Worm (Caenorhabditis elegans) whole organism, late embryonic: ENCODE measurements around the gene Y49G5B.1.

ENCODE experiments used
- C08G9.2 ChIP-seq: sonication (generic microtip); optimal IDR thresholded peaks from 2 replicates; lab custom pipeline; 2016; ENCODE audit warnings: mild to moderate bottlenecking, missing genetic modification characterization, moderate library complexity, missing compliant biosample characterization
- F13H6.1 ChIP-seq: sonication (generic microtip); optimal IDR thresholded peaks from 2 replicates; lab custom pipeline; 2016; ENCODE audit warnings: missing genetic modification characterization, missing compliant biosample characterization
- K09A11.1 ChIP-seq: sonication (generic microtip); optimal IDR thresholded peaks from 2 replicates; lab custom pipeline; 2017; ENCODE audit warnings: antibody characterized with exemption, mild to moderate bottlenecking, missing genetic modification characterization, missing compliant biosample characterization; ENCODE audit not compliant: insufficient read depth
- ahr-1 ChIP-seq: sonication (generic microtip); optimal IDR thresholded peaks from 2 replicates; lab custom pipeline; 2016; ENCODE audit warnings: missing genetic modification characterization, missing compliant biosample characterization
- ceh-18 ChIP-seq: sonication (generic microtip); optimal IDR thresholded peaks from 2 replicates; lab custom pipeline; 2016; ENCODE audit warnings: missing genetic modification characterization, missing compliant biosample characterization
- ceh-2 ChIP-seq: sonication (generic microtip); optimal IDR thresholded peaks from 2 replicates; lab custom pipeline; 2016; ENCODE audit warnings: missing genotype, missing genetic modification characterization, missing compliant biosample characterization
- ceh-22 ChIP-seq: sonication (generic microtip); optimal IDR thresholded peaks from 2 replicates; lab custom pipeline; 2017; ENCODE audit warnings: missing biosample characterization, missing genetic modification characterization
- ceh-31 ChIP-seq: sonication (generic microtip); optimal IDR thresholded peaks from 2 replicates; lab custom pipeline; 2016; ENCODE audit warnings: missing genetic modification characterization, missing compliant biosample characterization
- ceh-34 ChIP-seq: sonication (generic microtip); optimal IDR thresholded peaks from 2 replicates; lab custom pipeline; 2016; ENCODE audit warnings: mild to moderate bottlenecking, missing genetic modification characterization, missing compliant biosample characterization
- che-1 ChIP-seq: sonication (generic microtip); optimal IDR thresholded peaks from 2 replicates; lab custom pipeline; 2016; ENCODE audit warnings: mild to moderate bottlenecking, missing genetic modification characterization, missing compliant biosample characterization
- dve-1 ChIP-seq: sonication (generic microtip); optimal IDR thresholded peaks from 2 replicates; lab custom pipeline; 2017; ENCODE audit warnings: antibody characterized with exemption, mild to moderate bottlenecking, missing genetic modification characterization, missing compliant biosample characterization
- elt-4 ChIP-seq: sonication (generic microtip); optimal IDR thresholded peaks from 2 replicates; lab custom pipeline; 2016; ENCODE audit warnings: missing genetic modification characterization, missing compliant biosample characterization
- ets-4 ChIP-seq: sonication (generic microtip); optimal IDR thresholded peaks from 2 replicates; lab custom pipeline; 2016; ENCODE audit warnings: missing genetic modification characterization, missing compliant biosample characterization
- fkh-10 ChIP-seq: fragments of 150-350 bp; optimal IDR thresholded peaks from 2 replicates; lab custom pipeline; 2014; ENCODE audit warnings: missing biosample characterization, missing genetic modification reagents, missing genetic modification characterization
- gmeb-2 ChIP-seq: sonication (generic microtip); optimal IDR thresholded peaks from 2 replicates; lab custom pipeline; 2016; ENCODE audit warnings: missing genetic modification characterization, inconsistent platforms, missing compliant biosample characterization
- hlh-13 ChIP-seq: fragments of 200-800 bp; sonication (Bioruptor generic); optimal IDR thresholded peaks from 2 replicates; lab custom pipeline; 2018; ENCODE audit warnings: mild to moderate bottlenecking, missing genetic modification characterization, missing compliant biosample characterization
- hlh-15 ChIP-seq: sonication (generic microtip); optimal IDR thresholded peaks from 2 replicates; lab custom pipeline; 2016; ENCODE audit warnings: missing genetic modification characterization, missing compliant biosample characterization
- hlh-30 ChIP-seq: sonication (generic microtip); optimal IDR thresholded peaks from 2 replicates; lab custom pipeline; 2017; ENCODE audit warnings: antibody characterized with exemption, missing genetic modification characterization, missing compliant biosample characterization; ENCODE audit not compliant: insufficient read depth
- hlh-6 ChIP-seq: sonication (generic microtip); optimal IDR thresholded peaks from 2 replicates; lab custom pipeline; 2016; ENCODE audit warnings: missing genotype, missing genetic modification characterization, missing compliant biosample characterization
- hlh-8 ChIP-seq: sonication (generic microtip); optimal IDR thresholded peaks from 2 replicates; lab custom pipeline; 2016; ENCODE audit warnings: missing genotype, missing genetic modification characterization, missing compliant biosample characterization
- lin-11 ChIP-seq: fragments of 200-800 bp; sonication (Bioruptor generic); optimal IDR thresholded peaks from 2 replicates; lab custom pipeline; 2018; ENCODE audit warnings: mild to moderate bottlenecking, missing genetic modification characterization, missing compliant biosample characterization
- madf-2 ChIP-seq: sonication (generic microtip); optimal IDR thresholded peaks from 2 replicates; lab custom pipeline; 2017; ENCODE audit warnings: missing genetic modification characterization, missing compliant biosample characterization
- mec-3 ChIP-seq: sonication (generic microtip); optimal IDR thresholded peaks from 2 replicates; lab custom pipeline; 2016; ENCODE audit warnings: borderline replicate concordance, missing genetic modification characterization, missing compliant biosample characterization
- nfya-1 ChIP-seq: sonication (generic microtip); optimal IDR thresholded peaks from 2 replicates; lab custom pipeline; 2017; ENCODE audit warnings: missing genetic modification characterization, mild to moderate bottlenecking, missing compliant biosample characterization, antibody characterized with exemption, moderate library complexity
- nhr-11 ChIP-seq: fragments of 150-350 bp; optimal IDR thresholded peaks from 2 replicates; lab custom pipeline; 2014; ENCODE audit warnings: missing biosample characterization, missing genetic modification characterization
- nhr-232 ChIP-seq: sonication (generic microtip); optimal IDR thresholded peaks from 2 replicates; lab custom pipeline; 2016; ENCODE audit warnings: missing genetic modification characterization, missing compliant biosample characterization
- npax-4 ChIP-seq: sonication (generic microtip); optimal IDR thresholded peaks from 2 replicates; lab custom pipeline; 2016; ENCODE audit warnings: missing genetic modification characterization, missing compliant biosample characterization
- odd-2 ChIP-seq: sonication (generic microtip); optimal IDR thresholded peaks from 2 replicates; lab custom pipeline; 2017; ENCODE audit warnings: antibody characterized with exemption, mild to moderate bottlenecking, missing genetic modification characterization, missing compliant biosample characterization
- pat-9 ChIP-seq: fragments of 200-800 bp; sonication (Bioruptor generic); optimal IDR thresholded peaks from 2 replicates; lab custom pipeline; 2018; ENCODE audit warnings: mild to moderate bottlenecking, missing genetic modification characterization, moderate library complexity, missing compliant biosample characterization
- pha-2 ChIP-seq: sonication (generic microtip); optimal IDR thresholded peaks from 2 replicates; lab custom pipeline; 2017; ENCODE audit warnings: mild to moderate bottlenecking, missing genetic modification characterization, missing compliant biosample characterization
- pros-1 ChIP-seq: fragments of 150-350 bp; optimal IDR thresholded peaks from 2 replicates; lab custom pipeline; 2014; ENCODE audit warnings: missing biosample characterization, missing genetic modification reagents, missing genetic modification characterization
- rnt-1 ChIP-seq: sonication (generic microtip); optimal IDR thresholded peaks from 2 replicates; lab custom pipeline; 2016; ENCODE audit warnings: missing genetic modification characterization, missing compliant biosample characterization
- sox-2 ChIP-seq: fragments of 200-800 bp; sonication (Bioruptor generic); IDR thresholded peaks from 2 replicates; pipeline ENCODE4 v1.3.6; 2022; ENCODE audit warnings: missing genetic modification reagents, missing genetic modification characterization, missing compliant biosample characterization
- tbx-7 ChIP-seq: sonication (generic microtip); optimal IDR thresholded peaks from 2 replicates; lab custom pipeline; 2016; ENCODE audit warnings: missing genotype, missing genetic modification characterization, missing compliant biosample characterization
- unc-3 ChIP-seq, 2 experiments: fragments of 200-800 bp in 1 of 2; sonication (Bioruptor generic) in 1 of 2; sonication (generic microtip) in 1 of 2; conservative IDR thresholded peaks in 1 of 2; optimal IDR thresholded peaks in 1 of 2; 2 replicates each; pipeline versions ENCODE4 v1.3.6 to Lab custom; 2016 to 2022; ENCODE audit warnings: missing compliant biosample characterization in 2 of 2, missing genetic modification characterization in 2 of 2, missing genetic modification reagents in 1 of 2
- unc-55 ChIP-seq: sonication (generic microtip); optimal IDR thresholded peaks from 2 replicates; lab custom pipeline; 2017; ENCODE audit warnings: missing biosample characterization, missing genetic modification reagents, missing genetic modification characterization

Gene Y49G5B.1

DNA sequence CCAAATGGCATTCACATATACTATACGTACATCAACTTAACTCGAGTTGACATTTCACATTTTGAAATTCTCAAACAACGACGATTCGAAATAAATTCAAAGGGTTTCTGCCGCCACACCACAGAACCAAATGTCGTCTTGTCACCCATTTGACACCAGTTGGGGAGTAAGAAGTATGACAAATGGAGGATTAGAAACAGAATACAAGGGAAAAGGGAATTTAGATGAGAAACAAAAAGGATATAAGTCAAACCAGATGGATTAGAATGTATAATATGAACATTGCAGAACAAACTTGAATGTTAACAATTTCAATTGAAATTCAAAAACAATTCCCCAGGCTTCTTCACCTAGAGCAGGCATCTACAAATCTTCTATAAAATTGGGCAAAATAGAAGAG is 21.5 kb upstream of the Y49G5B.1 start:
- TF ChIP-seq dve-1 (tag; lab: Kevin White, UChicago): no peak
- no peak for TF ChIP-seq gmeb-2
- TF ChIP-seq ceh-2: no peak
- TF ChIP-seq nfya-1 (tag; lab: Kevin White, UChicago): no peak
- TF ChIP-seq unc-55 (GFP tag; lab: Kevin White, UChicago): peak; percentile 27

DNA sequence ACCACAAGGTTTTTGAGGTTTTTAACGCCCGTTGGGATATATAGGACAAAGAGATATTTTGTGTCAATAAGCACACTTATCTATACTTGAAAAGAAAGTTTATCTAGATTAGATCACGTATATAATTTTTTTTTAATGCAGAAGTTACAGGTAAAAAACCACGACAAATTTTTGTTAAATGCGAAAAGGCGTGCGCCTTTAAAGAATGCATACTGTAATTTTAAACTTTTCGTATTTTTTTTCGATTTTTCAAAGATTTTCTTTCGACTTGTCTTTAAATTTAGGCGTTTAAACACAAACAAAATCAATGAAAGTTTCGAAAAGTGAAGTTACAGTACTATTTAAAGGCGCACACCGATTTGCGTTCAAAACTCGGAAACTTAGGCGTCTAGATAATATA is 19.5 kb upstream of the Y49G5B.1 start:
- TF ChIP-seq hlh-15 (tag; lab: Kevin White, UChicago): no peak
- no peak for TF ChIP-seq tbx-7 (tag; lab: Kevin White, UChicago)
- no peak for TF ChIP-seq F13H6.1 (tag; lab: Kevin White, UChicago)
- no peak for TF ChIP-seq lin-11 (tag; lab: Kevin White, UChicago)
- no peak for TF ChIP-seq pros-1 (tag; lab: Kevin White, UChicago)
- TF ChIP-seq ceh-2: no peak
- TF ChIP-seq ahr-1: no peak
- TF ChIP-seq elt-4 (tag; lab: Kevin White, UChicago): no peak
- no peak for TF ChIP-seq rnt-1 (tag; lab: Kevin White, UChicago)
- TF ChIP-seq nhr-232 (tag; lab: Kevin White, UChicago): no peak
- no peak for TF ChIP-seq pat-9 (tag; lab: Kevin White, UChicago)
- no peak for TF ChIP-seq hlh-30 (tag; lab: Kevin White, UChicago)
- no peak for TF ChIP-seq odd-2 (tag; lab: Kevin White, UChicago)
- TF ChIP-seq hlh-6 (tag; lab: Kevin White, UChicago): no peak
- no peak for TF ChIP-seq che-1 (tag; lab: Kevin White, UChicago)
- no peak for TF ChIP-seq pha-2 (tag; lab: Kevin White, UChicago)
- no peak for TF ChIP-seq ceh-34
- no peak for TF ChIP-seq madf-2
- no peak for TF ChIP-seq K09A11.1 (tag; lab: Kevin White, UChicago)
- TF ChIP-seq ets-4 (tag; lab: Kevin White, UChicago): no peak
- TF ChIP-seq, all 69 proteins: peak for 0

DNA sequence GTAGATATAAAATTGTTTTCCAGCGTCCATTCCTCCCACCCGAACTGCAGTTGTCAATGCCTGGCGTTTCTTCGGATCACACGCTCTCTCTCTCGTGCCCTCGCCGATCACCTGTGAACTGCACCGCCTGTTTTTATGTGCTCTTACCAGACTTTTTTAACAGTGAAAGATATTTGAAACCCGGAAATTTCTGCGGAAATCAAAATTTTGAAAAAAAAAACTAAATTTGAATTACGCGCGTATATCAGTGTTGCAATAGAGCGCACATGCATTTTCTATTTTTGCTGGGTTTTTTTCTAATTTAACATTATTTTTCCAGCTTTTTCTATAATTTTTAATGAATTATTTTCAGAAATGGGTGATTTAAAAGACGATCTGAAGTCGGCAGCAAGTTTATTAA is 19.0 kb upstream of the Y49G5B.1 start, which contains the start of gene ttc-37:
TSS of gene ttc-37 (plus strand) at position 349 of the 400 bp plus-strand sequence.
- TF ChIP-seq unc-3 (GFP tag; conservative IDR thresholded peaks at IDR 0.05; lab: Robert Waterston, UW): no peak
- no peak for TF ChIP-seq unc-3 (tag; optimal IDR thresholded peaks at IDR 0.05; lab: Kevin White, UChicago)
- TF ChIP-seq ceh-18 (tag; lab: Kevin White, UChicago): peak; percentile 16

DNA sequence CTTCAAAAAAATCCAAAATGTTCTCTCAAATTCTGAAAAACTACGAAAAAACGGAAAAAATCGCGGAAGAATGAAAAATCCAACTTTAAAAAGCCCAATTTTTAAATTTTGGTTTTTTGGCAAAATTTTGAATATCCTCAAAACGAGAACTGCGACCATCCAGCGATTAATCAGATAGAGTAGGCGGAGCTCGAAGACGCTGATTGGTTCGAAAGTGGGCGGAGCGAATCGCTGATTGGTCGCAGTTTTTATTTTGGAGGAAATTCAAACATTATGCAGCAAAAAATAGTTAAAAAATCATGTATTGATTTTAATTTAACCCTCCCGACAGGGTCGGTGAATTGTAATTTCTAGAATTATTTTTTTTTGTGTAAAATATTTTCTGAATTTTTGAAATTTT is 9.5 kb upstream of the Y49G5B.1 start:
- peak; percentile 92 for TF ChIP-seq nfya-1 (tag; lab: Kevin White, UChicago)
- TF ChIP-seq mec-3 (tag; lab: Kevin White, UChicago): no peak
- TF ChIP-seq, all 69 proteins: peak for 1

DNA sequence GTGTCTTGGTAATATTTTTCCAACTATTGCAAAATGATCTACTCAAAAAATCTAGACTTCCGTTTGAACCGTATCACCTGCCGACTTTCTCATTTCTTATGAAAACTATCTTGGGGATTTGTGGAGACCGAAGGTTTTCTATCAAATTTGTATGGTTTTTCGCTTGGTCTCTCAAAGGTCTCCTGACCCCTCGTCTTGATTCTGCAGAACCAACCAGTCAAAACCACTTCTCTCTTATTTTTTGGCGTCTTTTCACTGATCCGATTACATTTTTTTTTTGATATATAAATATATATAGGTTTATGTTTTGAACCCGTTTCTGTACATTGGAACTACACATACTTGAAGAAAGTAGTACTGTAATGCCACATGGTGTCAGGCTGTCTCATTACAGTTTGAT is 2.5 kb downstream of the Y49G5B.1 start:
- TF ChIP-seq nhr-232 (tag; lab: Kevin White, UChicago) (no peak), hlh-15 (tag; lab: Kevin White, UChicago) (no peak), ceh-22 (tag; lab: Kevin White, UChicago) (no peak), pros-1 (tag; lab: Kevin White, UChicago) (no peak)

DNA sequence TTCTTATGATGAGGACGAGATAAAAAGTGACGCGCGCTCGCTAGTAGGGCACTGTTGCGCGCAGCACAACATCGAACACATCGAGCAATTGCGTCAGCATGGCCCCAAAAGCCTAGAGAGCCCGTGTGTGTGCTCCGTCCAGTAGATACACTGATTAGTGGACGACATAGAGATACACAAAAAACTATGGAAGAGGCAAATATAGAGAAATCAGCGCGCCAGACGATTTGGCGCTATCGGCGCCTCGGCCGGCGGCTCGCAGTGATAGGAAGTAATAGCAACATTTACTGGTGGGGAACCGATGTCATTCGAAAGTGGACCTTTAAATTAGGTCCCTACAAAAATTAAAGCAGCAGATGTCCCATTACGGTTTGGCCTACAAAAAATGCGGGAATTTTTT is 5.3 kb downstream of the Y49G5B.1 start:
- no peak for TF ChIP-seq nhr-11 (tag; lab: Kevin White, UChicago)
- TF ChIP-seq, all 69 proteins: peak for 0

DNA sequence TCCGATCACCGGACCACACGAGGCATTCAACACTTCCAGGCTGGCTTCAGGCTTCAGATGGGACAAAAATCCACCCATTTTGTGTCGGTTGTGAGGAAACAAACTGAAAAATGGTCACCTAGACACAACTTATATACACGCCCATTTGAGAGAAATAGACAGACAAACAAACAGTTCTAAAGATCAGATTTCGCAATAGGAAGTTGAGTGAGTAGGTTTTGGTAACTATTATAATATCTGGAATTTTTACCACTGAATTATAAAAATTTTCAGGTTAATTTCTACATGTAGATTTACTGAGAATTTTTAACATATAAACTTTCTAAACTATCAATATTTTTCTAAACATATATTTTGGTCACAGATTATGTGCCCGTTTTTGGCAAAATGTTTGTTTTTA is 10.6 kb downstream of the Y49G5B.1 start, which contains the start of gene cest-32:
TSS of gene cest-32 (minus strand) at position 115 of the 400 bp plus-strand sequence.
- TF ChIP-seq npax-4 (tag; lab: Kevin White, UChicago) (no peak), ceh-31 (tag; lab: Kevin White, UChicago) (no peak), hlh-13 (GFP tag; lab: Kevin White, UChicago) (no peak), C08G9.2 (tag; lab: Kevin White, UChicago) (no peak), ceh-2 (no peak), hlh-8 (tag; lab: Kevin White, UChicago) (no peak), fkh-10 (no peak), sox-2 (no peak)
